Fruit fly (Drosophila melanogaster): ENCODE measurements around the gene CG7029.

dm6 chr3R:22771670-22772069, 21.0 kb downstream of the CG7029 start, which contains the start of gene CG43095:
- no peak for TF ChIP-seq dmrt93B (GFP tag; optimal IDR thresholded peaks at IDR 0.05)
- no peak for TF ChIP-seq Jra (GFP tag; optimal IDR thresholded peaks at IDR 0.05)
- no peak for TF ChIP-seq GATAd (GFP tag; optimal IDR thresholded peaks at IDR 0.05)
- TF ChIP-seq Abd-B (GFP tag; optimal IDR thresholded peaks at IDR 0.05), result no peak
- TF ChIP-seq pan (optimal IDR thresholded peaks at IDR 0.05), result no peak
- no peak for TF ChIP-seq HLH106 (tag; optimal IDR thresholded peaks at IDR 0.05)
- no peak for TF ChIP-seq br (GFP tag; optimal IDR thresholded peaks at IDR 0.05)
